Worm (Caenorhabditis elegans): Measurements from ENCODE around the gene C16D2.3.

DNA sequence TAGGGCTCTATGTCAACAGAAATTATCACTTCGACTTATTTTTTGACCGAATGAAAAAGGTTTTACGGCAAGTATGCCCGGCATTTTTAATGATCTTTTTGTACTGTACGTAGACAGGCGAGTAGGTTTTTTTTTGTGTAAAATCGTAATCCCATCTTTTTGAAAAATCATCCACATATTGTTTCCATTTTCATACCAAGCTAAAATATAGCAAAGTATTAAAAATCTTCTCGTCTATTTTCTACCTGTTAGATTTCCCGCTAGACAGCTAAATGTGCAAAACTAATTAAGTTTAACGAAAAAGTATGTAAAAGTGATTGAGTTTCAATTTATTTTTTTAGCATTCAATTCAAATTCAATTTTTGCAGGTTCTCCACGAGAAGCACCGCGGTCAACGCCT lies 6.5 kb upstream of the C16D2.3 start, which contains the start of gene C16D2.1:
- TF ChIP-seq ztf-11 (tag; optimal IDR thresholded peaks at IDR 0.05) (no peak), unc-39 (tag; optimal IDR thresholded peaks at IDR 0.05) (no peak), pha-4 (tag; optimal IDR thresholded peaks at IDR 0.05) (no peak), nhr-76 (tag; optimal IDR thresholded peaks at IDR 0.05) (no peak), snpc-4 (tag; optimal IDR thresholded peaks at IDR 0.05) (no peak), hlh-1 (tag; optimal IDR thresholded peaks at IDR 0.05) (no peak), nhr-12 (tag; optimal IDR thresholded peaks at IDR 0.05) (no peak), nhr-28 (tag; optimal IDR thresholded peaks at IDR 0.05) (no peak), ceh-83 (GFP tag; optimal IDR thresholded peaks at IDR 0.05) (no peak), mep-1 (tag; optimal IDR thresholded peaks at IDR 0.05) (no peak), elt-1 (tag; optimal IDR thresholded peaks at IDR 0.05; ENCODE audit: borderline replicate concordance, insufficient read depth) (no peak), lin-13 (tag; optimal IDR thresholded peaks at IDR 0.05) (no peak), unc-62 (GFP tag; optimal IDR thresholded peaks at IDR 0.05) (no peak), elt-3 (tag; optimal IDR thresholded peaks at IDR 0.05) (no peak)

Data from whole organism, mixed stage, embryonic.